Worm (Caenorhabditis elegans): ENCODE data around the gene Y71H2AR.2.

The Y71H2AR.2 gene

DNA sequence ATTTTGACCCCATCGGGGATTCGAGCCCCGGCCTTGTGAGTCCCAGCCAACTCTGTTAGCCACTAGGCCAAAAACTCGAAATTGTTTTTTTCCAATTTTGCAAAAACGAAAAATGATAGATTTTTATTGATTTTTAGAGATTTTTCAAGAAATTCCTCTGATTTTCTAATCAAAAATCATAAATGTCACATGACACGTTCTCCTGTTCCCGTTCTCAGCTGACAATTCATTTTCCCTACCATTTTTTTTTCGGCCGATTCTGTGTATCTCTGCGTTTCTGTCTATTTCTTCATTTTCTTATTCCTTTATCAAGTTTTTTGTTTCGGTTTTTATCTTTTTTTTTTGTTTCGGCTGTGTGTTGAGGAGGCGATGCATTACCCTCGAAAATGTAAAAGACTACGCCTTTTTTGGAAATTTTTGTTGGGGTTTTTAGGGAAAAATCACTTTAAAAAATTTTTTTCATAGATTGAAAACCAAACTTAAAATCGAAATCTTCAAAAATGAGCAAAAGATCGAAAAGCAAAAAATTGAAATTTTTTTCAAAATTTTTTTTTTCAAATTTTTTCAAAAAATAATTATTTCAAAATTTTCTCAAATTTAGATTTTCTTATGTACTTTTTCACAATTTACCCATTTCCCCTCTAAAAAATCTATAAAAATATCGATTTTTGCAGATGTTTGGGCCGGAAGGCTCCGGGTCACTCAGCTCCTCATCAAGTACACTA is 33.6 kb upstream of the Y71H2AR.2 start, which contains the start of gene klf-1 (continued):
- TF ChIP-seq dpl-1 (GFP tag; optimal IDR thresholded peaks at IDR 0.05) (peak; percentile 24), daf-12 (tag; optimal IDR thresholded peaks at IDR 0.05) (no peak), madf-5 (GFP tag; IDR thresholded peaks at IDR 0.05) (no peak), nhr-76 (tag; optimal IDR thresholded peaks at IDR 0.05) (no peak), hlh-11 (tag; optimal IDR thresholded peaks at IDR 0.05) (peak; percentile 92), skn-1 (tag; optimal IDR thresholded peaks at IDR 0.05) (no peak), Y75B8A.6 (GFP tag; IDR thresholded peaks at IDR 0.05) (no peak), lin-13 (GFP tag; optimal IDR thresholded peaks at IDR 0.05) (peak; percentile 24), mep-1 (tag; optimal IDR thresholded peaks at IDR 0.05) (peak; percentile 39), ZK337.2 (GFP tag; IDR thresholded peaks at IDR 0.05) (no peak), nhr-25 (tag; optimal IDR thresholded peaks at IDR 0.05; ENCODE audit: borderline replicate concordance, insufficient read depth) (no peak), snpc-4 (tag; optimal IDR thresholded peaks at IDR 0.05) (no peak), lsy-2 (tag; optimal IDR thresholded peaks at IDR 0.05) (peak in 1 of 2 experiments; percentile 48), aly-2 (tag; optimal IDR thresholded peaks at IDR 0.05) (no peak), mes-2 (tag; optimal IDR thresholded peaks at IDR 0.05; ENCODE audit: poor library complexity, severe bottlenecking) (no peak)

DNA sequence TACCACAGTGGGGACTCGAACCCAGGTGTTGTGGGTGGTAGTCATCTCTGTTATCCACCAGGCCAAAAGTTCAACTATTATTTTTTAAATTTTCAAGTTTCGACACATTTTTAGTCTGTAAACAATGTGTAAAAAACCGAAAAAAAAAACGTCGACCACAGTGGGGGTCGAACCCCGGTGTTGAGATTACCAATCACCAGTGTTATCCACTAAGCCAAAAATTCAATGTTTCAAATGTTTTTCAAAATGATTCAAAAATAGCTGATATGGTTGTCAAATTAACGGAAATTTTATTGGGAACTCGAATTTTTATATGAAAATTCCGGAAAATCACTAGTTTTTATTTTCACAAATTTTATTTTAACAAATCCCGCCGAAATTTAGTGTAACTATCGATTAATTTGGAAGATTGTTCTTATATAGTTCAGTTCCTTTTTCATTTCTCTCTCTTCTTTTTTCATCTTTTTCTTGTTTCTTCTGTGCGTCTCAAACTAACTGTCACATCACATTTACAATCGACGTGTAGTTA is 32.5 kb upstream of the Y71H2AR.2 start:
- TF ChIP-seq Y105C5A.15 (GFP tag; IDR thresholded peaks at IDR 0.05): no peak
- no peak for TF ChIP-seq tra-1 (GFP tag; IDR thresholded peaks at IDR 0.05)
- no peak for TF ChIP-seq Y48G9A.11 (GFP tag; IDR thresholded peaks at IDR 0.05)
- no peak for TF ChIP-seq hlh-11 (tag; optimal IDR thresholded peaks at IDR 0.05)
- no peak for TF ChIP-seq vab-7 (GFP tag; IDR thresholded peaks at IDR 0.05)
- TF ChIP-seq lin-1 (GFP tag; IDR thresholded peaks at IDR 0.05): no peak
- no peak for TF ChIP-seq skn-1 (tag; optimal IDR thresholded peaks at IDR 0.05)
- no peak for TF ChIP-seq ZK337.2 (GFP tag; IDR thresholded peaks at IDR 0.05)
- no peak for TF ChIP-seq set-16 (GFP tag; IDR thresholded peaks at IDR 0.05)
- TF ChIP-seq lin-15B (tag; optimal IDR thresholded peaks at IDR 0.05): no peak
- no peak for TF ChIP-seq gei-8 (GFP tag; optimal IDR thresholded peaks at IDR 0.05)
- TF ChIP-seq unc-39 (tag; optimal IDR thresholded peaks at IDR 0.05): no peak

DNA sequence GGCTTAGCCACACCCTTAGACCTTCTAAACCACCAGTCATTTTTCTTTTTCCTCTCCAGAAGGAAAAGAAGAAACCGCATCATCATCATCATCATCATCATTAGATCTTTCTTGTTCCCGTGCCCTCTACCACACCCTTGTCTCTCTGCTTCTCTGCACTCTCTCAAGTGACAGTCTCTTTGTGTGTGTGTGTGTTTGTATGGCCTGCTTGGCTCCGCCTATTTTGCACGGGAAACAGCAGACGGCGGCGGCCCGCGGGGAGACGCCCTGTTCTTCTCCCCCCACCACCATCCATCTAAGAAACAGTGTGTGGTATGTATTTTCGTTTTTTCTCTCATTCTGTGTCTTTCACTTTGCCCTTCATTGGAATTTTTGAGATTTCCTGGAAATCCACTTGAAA is 31.1 kb upstream of the Y71H2AR.2 start:
- TF ChIP-seq mes-2 (tag; optimal IDR thresholded peaks at IDR 0.05; ENCODE audit: poor library complexity, severe bottlenecking): peak; percentile 62
- TF ChIP-seq lin-15B (tag; optimal IDR thresholded peaks at IDR 0.05): no peak
- peak; percentile 55; the same call in 1 of the 2 replicates for TF ChIP-seq php-3 (GFP tag; IDR thresholded peaks at IDR 0.05)
- TF ChIP-seq ZK337.2 (GFP tag; IDR thresholded peaks at IDR 0.05): no peak
- TF ChIP-seq dve-1 (tag; optimal IDR thresholded peaks at IDR 0.05; ENCODE audit: insufficient read depth): peak; percentile 75
- TF ChIP-seq arid-1 (GFP tag; conservative IDR thresholded peaks at IDR 0.05): no peak
- 0 out of 2 replicates have a peak, but pooled peaks have one; percentile 9 for TF ChIP-seq nhr-41 (GFP tag; IDR thresholded peaks at IDR 0.05)
- TF ChIP-seq nhr-10 (tag; optimal IDR thresholded peaks at IDR 0.05): peak; percentile 26
- TF ChIP-seq ama-1 (optimal IDR thresholded peaks at IDR 0.05): no peak
- TF ChIP-seq duxl-1 (tag; optimal IDR thresholded peaks at IDR 0.05; ENCODE audit: poor library complexity): no peak
- peak; percentile 33 for TF ChIP-seq nhr-102 (tag; optimal IDR thresholded peaks at IDR 0.05)
- no peak for TF ChIP-seq ZK546.5 (tag; optimal IDR thresholded peaks at IDR 0.05)
- no peak for TF ChIP-seq F49E8.2 (tag; optimal IDR thresholded peaks at IDR 0.05; ENCODE audit: borderline replicate concordance)
- TF ChIP-seq lir-3 (tag; optimal IDR thresholded peaks at IDR 0.05): no peak
- peak; percentile 89 for TF ChIP-seq mxl-3 (GFP tag; optimal IDR thresholded peaks at IDR 0.05)
- no peak for TF ChIP-seq zip-11 (GFP tag; IDR thresholded peaks at IDR 0.05)
- TF ChIP-seq pqm-1 (tag; optimal IDR thresholded peaks at IDR 0.05): peak; percentile 15
- TF ChIP-seq spr-1 (tag; optimal IDR thresholded peaks at IDR 0.05): peak; percentile 49
- no peak for TF ChIP-seq F10B5.3 (tag; optimal IDR thresholded peaks at IDR 0.05)
- TF ChIP-seq nhr-25 (tag; optimal IDR thresholded peaks at IDR 0.05; ENCODE audit: borderline replicate concordance, insufficient read depth): peak; percentile 38
- no peak for TF ChIP-seq F37D6.2 (tag; optimal IDR thresholded peaks at IDR 0.05)
- peak; percentile 97 for TF ChIP-seq aha-1 (tag)
- TF ChIP-seq hlh-11 (tag; optimal IDR thresholded peaks at IDR 0.05): peak; percentile 96
- no peak for TF ChIP-seq snpc-4 (tag; optimal IDR thresholded peaks at IDR 0.05)
- TF ChIP-seq hmg-1.1 (GFP tag; IDR thresholded peaks at IDR 0.05): peak; percentile 39; the same call in 1 of the 2 replicates
- TF ChIP-seq ceh-32 (tag; optimal IDR thresholded peaks at IDR 0.05; ENCODE audit: poor library complexity): no peak
- TF ChIP-seq tra-1 (GFP tag; IDR thresholded peaks at IDR 0.05): peak; percentile 71
- TF ChIP-seq dpl-1 (GFP tag; optimal IDR thresholded peaks at IDR 0.05): peak; percentile 13
- TF ChIP-seq fos-1 (tag; optimal IDR thresholded peaks at IDR 0.05): no peak

All from whole organism, L4 larva.